Fruit fly (Drosophila melanogaster): ENCODE data around the gene CG13877.
A peak's percentile ranks its signal among the peaks of the same experiment; 100 is the strongest.

Gene CG13877

dm6 chr3L:257618-258475 is 40.0 kb downstream of the CG13877 start, which contains the start of the genes DIP2 and wac (continued):
- TF ChIP-seq CG6654 (GFP tag; optimal IDR thresholded peaks at IDR 0.05) (no peak), mld (GFP tag; IDR thresholded peaks at IDR 0.05; ENCODE audit: partially characterized antibody) (peak; percentile 63; the same call in 2 of the 3 replicates), CG6813 (GFP tag; optimal IDR thresholded peaks at IDR 0.05) (no peak), fru (optimal IDR thresholded peaks at IDR 0.05) (no peak), Nf-YC (tag; optimal IDR thresholded peaks at IDR 0.05) (peak; percentile 75), CG4854 (GFP tag; optimal IDR thresholded peaks at IDR 0.05) (peak; percentile 59), HmgZ (tag; optimal IDR thresholded peaks at IDR 0.05) (peak; percentile 74), maf-S (GFP tag; optimal IDR thresholded peaks at IDR 0.05) (peak; percentile 64), CG8388 (GFP tag; optimal IDR thresholded peaks at IDR 0.05) (peak; percentile 28), HLHmδ (GFP tag; optimal IDR thresholded peaks at IDR 0.05) (peak; percentile 5), odd (GFP tag; optimal IDR thresholded peaks at IDR 0.05) (peak; percentile 51), CG4424 (GFP tag; optimal IDR thresholded peaks at IDR 0.05) (peak; percentile 69), gt (GFP tag; IDR thresholded peaks at IDR 0.05) (no peak), Atf3 (GFP tag; optimal IDR thresholded peaks at IDR 0.05) (peak; percentile 84), CG31388 (GFP tag; optimal IDR thresholded peaks at IDR 0.05) (no peak), Kr (GFP tag; optimal IDR thresholded peaks at IDR 0.05) (no peak), Hmr (GFP tag; optimal IDR thresholded peaks at IDR 0.05) (no peak), cad (GFP tag; optimal IDR thresholded peaks at IDR 0.05) (no peak), az2 (GFP tag; optimal IDR thresholded peaks at IDR 0.05) (peak; percentile 79), CG10147 (GFP tag; optimal IDR thresholded peaks at IDR 0.05) (peak; percentile 28), Atf6 (GFP tag; IDR thresholded peaks at IDR 0.05) (no peak), crc (GFP tag; optimal IDR thresholded peaks at IDR 0.05) (peak; percentile 67), Dip3 (GFP tag; optimal IDR thresholded peaks at IDR 0.05) (peak; percentile 90), CG15479 (GFP tag; optimal IDR thresholded peaks at IDR 0.05) (peak; percentile 6), CG4360 (GFP tag; IDR thresholded peaks at IDR 0.05) (no peak), ham (GFP tag; IDR thresholded peaks at IDR 0.05) (peak; percentile 14; the same call in 1 of the 2 replicates), CG34224 (GFP tag; IDR thresholded peaks at IDR 0.05; ENCODE audit: partially characterized antibody) (peak; percentile 86), Dll (GFP tag; IDR thresholded peaks at IDR 0.05; ENCODE audit: partially characterized antibody) (peak; percentile 96), CG15601 (tag; optimal IDR thresholded peaks at IDR 0.05) (peak; percentile 71), da (GFP tag; optimal IDR thresholded peaks at IDR 0.05) (peak; percentile 69), Bgb (GFP tag; IDR thresholded peaks at IDR 0.05; ENCODE audit: partially characterized antibody) (peak; percentile 91), lbe (GFP tag; optimal IDR thresholded peaks at IDR 0.05) (peak; percentile 69), Dek (tag; optimal IDR thresholded peaks at IDR 0.05) (no peak), CG10543 (GFP tag; optimal IDR thresholded peaks at IDR 0.05) (peak; percentile 78), hbn (GFP tag; IDR thresholded peaks at IDR 0.05; ENCODE audit: partially characterized antibody) (peak; percentile 85), zfh1 (GFP tag; IDR thresholded peaks at IDR 0.05) (peak; percentile 85), tna (GFP tag; IDR thresholded peaks at IDR 0.05; ENCODE audit: partially characterized antibody) (peak; percentile 86), CG14965 (GFP tag; optimal IDR thresholded peaks at IDR 0.05; ENCODE audit: borderline replicate concordance) (no peak), CG6272 (GFP tag; IDR thresholded peaks at IDR 0.05) (peak; percentile 77), CG10274 (GFP tag; optimal IDR thresholded peaks at IDR 0.05) (no peak), kah (GFP tag; optimal IDR thresholded peaks at IDR 0.05) (no peak), CG14710 (tag; optimal IDR thresholded peaks at IDR 0.05) (peak; percentile 89), Rx (GFP tag; IDR thresholded peaks at IDR 0.05) (peak; percentile 34), CG2678 (tag; optimal IDR thresholded peaks at IDR 0.05) (no peak), ranshi (GFP tag; IDR thresholded peaks at IDR 0.05) (0 out of 2 replicates have a peak, but pooled peaks have one; percentile 74), tup (GFP tag; optimal IDR thresholded peaks at IDR 0.05) (peak; percentile 57), CG14050 (GFP tag; IDR thresholded peaks at IDR 0.05) (peak; percentile 19; the same call in 1 of the 3 replicates), Hmx (GFP tag; optimal IDR thresholded peaks at IDR 0.05) (no peak)
